Fruit fly (Drosophila melanogaster): ENCODE data around the gene rudhira.
A peak's percentile ranks its signal among the peaks of the same experiment; 100 is the strongest.

- TF ChIP-seq p53 (GFP tag; optimal IDR thresholded peaks at IDR 0.05) (no peak), Usf (GFP tag; optimal IDR thresholded peaks at IDR 0.05) (no peak), kni (GFP tag; optimal IDR thresholded peaks at IDR 0.05) (peak; percentile 28)
Measured at dm6 chrX:11817183-11817972, 680 bp downstream of the rudhira start.

All from whole organism, embryonic.